Fruit fly (Drosophila melanogaster) ovary, adult (tissue): Measurements from ENCODE around the gene Sras.

Experiments
- CG17801 ChIP-seq: fragments of 200-800 bp; optimal IDR thresholded peaks from 2 replicates; lab custom pipeline; 2019; ENCODE audit warnings: missing biosample characterization, mild to moderate bottlenecking, missing genetic modification characterization, moderate library complexity; ENCODE audit not compliant: partially characterized antibody

The Sras gene

dm6 chr3L:5569724-5570123, 6.2 kb downstream of the Sras start:
- TF ChIP-seq CG17801 (GFP tag; lab: Kevin White, UChicago) = no peak

dm6 chr3L:5571051-5571450, 7.5 kb downstream of the Sras start:
- TF ChIP-seq CG17801 (GFP tag; lab: Kevin White, UChicago) = no peak

- no peak for TF ChIP-seq CG17801 (GFP tag; lab: Kevin White, UChicago)
These were observed 11.9 kb downstream of the Sras start for dm6 chr3L:5575524-5575923.

- no peak for TF ChIP-seq CG17801 (GFP tag; lab: Kevin White, UChicago)
These were observed 13.0 kb downstream of the Sras start for dm6 chr3L:5576543-5576942.

- TF ChIP-seq CG17801 (GFP tag; lab: Kevin White, UChicago) = peak; percentile 88
These were observed 13.9 kb downstream of the Sras start, which contains the start of gene Msr-110 for dm6 chr3L:5577250-5578138. Gene Msr-110, minus strand, starts transcription at chr3L:5577348.

dm6 chr3L:5578595-5578994, 15.0 kb downstream of the Sras start:
- no peak for TF ChIP-seq CG17801 (GFP tag; lab: Kevin White, UChicago)

dm6 chr3L:5579762-5580161, 16.2 kb downstream of the Sras start:
- no peak for TF ChIP-seq CG17801 (GFP tag; lab: Kevin White, UChicago)

dm6 chr3L:5580490-5581116, 17.0 kb downstream of the Sras start:
- TF ChIP-seq CG17801 (GFP tag; lab: Kevin White, UChicago) = no peak

- no peak for TF ChIP-seq CG17801 (GFP tag; lab: Kevin White, UChicago)
These were observed 18.0 kb downstream of the Sras start for dm6 chr3L:5581542-5581941.

- TF ChIP-seq CG17801 (GFP tag; lab: Kevin White, UChicago) = peak; percentile 75
These were observed 19.7 kb downstream of the Sras start for dm6 chr3L:5583295-5583707.

dm6 chr3L:5592437-5592836, 28.9 kb downstream of the Sras start, which contains the start of gene spo:
Gene spo, minus strand, starts transcription at chr3L:5592571.
- TF ChIP-seq CG17801 (GFP tag; lab: Kevin White, UChicago) = no peak

dm6 chr3L:5594163-5594715, 30.7 kb downstream of the Sras start:
- no peak for TF ChIP-seq CG17801 (GFP tag; lab: Kevin White, UChicago)

- no peak for TF ChIP-seq CG17801 (GFP tag; lab: Kevin White, UChicago)
These were observed 31.4 kb downstream of the Sras start, which contains the start of the genes Alp10 and Alp9 for dm6 chr3L:5594853-5595593. Gene Alp10, minus strand, starts transcription at chr3L:5595272. Gene Alp9, plus strand, starts transcription at chr3L:5595542.

dm6 chr3L:5599592-5599991, 36.0 kb downstream of the Sras start, which contains the start of gene CG10591:
Gene CG10591, minus strand, starts transcription at chr3L:5599692.
- no peak for TF ChIP-seq CG17801 (GFP tag; lab: Kevin White, UChicago)
